Worm (Caenorhabditis elegans): ENCODE results near the gene irld-34.

DNA sequence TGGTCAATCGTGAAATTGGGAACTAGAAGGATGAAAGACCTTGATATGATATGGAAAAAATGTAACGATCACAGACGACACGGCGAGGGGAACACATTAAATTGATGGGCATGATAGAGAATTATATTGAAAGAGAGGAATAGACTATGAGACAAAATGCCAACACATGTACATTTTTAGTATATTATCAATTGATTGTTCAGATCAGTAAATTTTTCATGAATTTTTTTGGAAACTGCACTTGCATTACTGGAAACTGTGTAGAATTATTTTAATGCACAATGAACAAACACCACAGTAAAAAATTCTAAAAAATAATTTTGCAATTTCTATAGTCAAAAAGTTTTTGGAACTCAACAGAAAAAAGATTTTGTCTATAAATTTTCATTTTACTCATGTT is 18.4 kb downstream of the irld-34 start:
- TF ChIP-seq W03F9.2 (tag; optimal IDR thresholded peaks at IDR 0.05) (no peak), dao-5 (tag; optimal IDR thresholded peaks at IDR 0.05) (no peak), him-1 (tag; optimal IDR thresholded peaks at IDR 0.05) (no peak)

All from whole organism, L4/young adult.